Worm (Caenorhabditis elegans) whole organism, young adult: ENCODE measurements around the gene brap-2.

ENCODE experiments used
- B0019.2 ChIP-seq: fragments of 200-800 bp; sonication (Bioruptor generic); conservative IDR thresholded peaks from 2 replicates; pipeline ENCODE4 v1.3.6; 2022; ENCODE audit warnings: missing genetic modification reagents, missing genetic modification characterization, missing compliant biosample characterization
- F23B12.7 ChIP-seq: sonication (generic microtip); optimal IDR thresholded peaks from 2 replicates; lab custom pipeline; 2017; ENCODE audit warnings: missing genetic modification characterization, mild to moderate bottlenecking, missing compliant biosample characterization, antibody characterized with exemption, moderate library complexity; ENCODE audit not compliant: insufficient read depth
- F37B4.10 ChIP-seq: fragments of 200-800 bp; sonication (Bioruptor generic); IDR thresholded peaks from 2 replicates; pipeline ENCODE4 v1.3.6; 2022; ENCODE audit warnings: missing genetic modification characterization, missing compliant biosample characterization
- F57C9.4 ChIP-seq: sonication (generic microtip); optimal IDR thresholded peaks from 2 replicates; lab custom pipeline; 2017; ENCODE audit warnings: mild to moderate bottlenecking, missing genetic modification characterization, missing compliant biosample characterization
- K12H6.12 ChIP-seq: fragments of 200-800 bp; sonication (Bioruptor generic); optimal IDR thresholded peaks from 2 replicates; lab custom pipeline; 2018; ENCODE audit warnings: mild to moderate bottlenecking, missing genetic modification characterization, missing compliant biosample characterization
- T07F8.4 ChIP-seq: sonication (generic microtip); optimal IDR thresholded peaks from 2 replicates; lab custom pipeline; 2016; ENCODE audit warnings: mild to moderate bottlenecking, missing genetic modification characterization, moderate library complexity, missing compliant biosample characterization
- Y53F4B.3 ChIP-seq: fragments of 200-800 bp; sonication (Bioruptor generic); IDR thresholded peaks from 2 replicates; pipeline ENCODE4 v1.3.6; 2022; ENCODE audit warnings: missing genetic modification reagents, missing genetic modification characterization, missing compliant biosample characterization
- Y79H2A.3 ChIP-seq: fragments of 200-800 bp; sonication (Bioruptor generic); conservative IDR thresholded peaks from 2 replicates; pipeline ENCODE4 v1.3.6; 2022; ENCODE audit warnings: missing genetic modification reagents, missing genetic modification characterization, missing compliant biosample characterization
- akir-1 ChIP-seq: fragments of 200-800 bp; sonication (Bioruptor generic); optimal IDR thresholded peaks from 2 replicates; lab custom pipeline; 2018; ENCODE audit warnings: mild to moderate bottlenecking, missing genetic modification characterization, moderate library complexity, missing compliant biosample characterization
- aptf-3 ChIP-seq: fragments of 200-800 bp; sonication (Bioruptor generic); IDR thresholded peaks from 2 replicates; pipeline ENCODE4 v1.3.6; 2022; ENCODE audit warnings: missing genetic modification characterization, missing compliant biosample characterization
- atf-7 ChIP-seq: sonication (generic microtip); optimal IDR thresholded peaks from 2 replicates; lab custom pipeline; 2017; ENCODE audit warnings: mild to moderate bottlenecking, missing genetic modification characterization, missing compliant biosample characterization
- athp-1 ChIP-seq: sonication (generic microtip); optimal IDR thresholded peaks from 2 replicates; lab custom pipeline; 2017; ENCODE audit warnings: mild to moderate bottlenecking, missing genetic modification characterization, missing compliant biosample characterization
- cebp-2 ChIP-seq: fragments of 200-800 bp; sonication (Bioruptor generic); IDR thresholded peaks from 2 replicates; pipeline ENCODE4 v1.3.6; 2022; ENCODE audit warnings: missing genetic modification characterization, missing compliant biosample characterization
- ceh-27 ChIP-seq: fragments of 200-800 bp; sonication (Bioruptor generic); optimal IDR thresholded peaks from 2 replicates; lab custom pipeline; 2018; ENCODE audit warnings: mild to moderate bottlenecking, missing genetic modification characterization, moderate library complexity, missing compliant biosample characterization
- ceh-40 ChIP-seq: fragments of 200-800 bp; sonication (Bioruptor generic); IDR thresholded peaks from 2 replicates; pipeline ENCODE4 v1.3.6; 2022; ENCODE audit warnings: missing genetic modification characterization, missing compliant biosample characterization
- ceh-79 ChIP-seq: sonication (generic microtip); optimal IDR thresholded peaks from 2 replicates; lab custom pipeline; 2017; ENCODE audit warnings: mild to moderate bottlenecking, missing genetic modification characterization, missing compliant biosample characterization
- dox-1 ChIP-seq: fragments of 200-800 bp; sonication (Bioruptor generic); IDR thresholded peaks from 2 replicates; pipeline ENCODE4 v1.3.6; 2022; ENCODE audit warnings: missing genetic modification reagents, missing genetic modification characterization, missing compliant biosample characterization
- egl-44 ChIP-seq: fragments of 200-800 bp; sonication (Bioruptor generic); IDR thresholded peaks from 2 replicates; pipeline ENCODE4 v1.3.6; 2022; ENCODE audit warnings: missing genetic modification reagents, missing genetic modification characterization, missing compliant biosample characterization
- ets-4 ChIP-seq: fragments of 200-800 bp; sonication (Bioruptor generic); optimal IDR thresholded peaks from 2 replicates; lab custom pipeline; 2018; ENCODE audit warnings: mild to moderate bottlenecking, missing genetic modification characterization, missing compliant biosample characterization
- fkh-3 ChIP-seq: sonication (generic microtip); optimal IDR thresholded peaks from 2 replicates; lab custom pipeline; 2016; ENCODE audit warnings: mild to moderate bottlenecking, missing genetic modification characterization, missing compliant biosample characterization
- hmg-1.2 ChIP-seq: fragments of 200-800 bp; sonication (Bioruptor generic); IDR thresholded peaks from 2 replicates; pipeline ENCODE4 v1.3.6; 2022; ENCODE audit warnings: missing genetic modification reagents, missing genetic modification characterization, missing compliant biosample characterization
- let-607 ChIP-seq, 2 experiments: fragments of 200-800 bp in 1 of 2; sonication (Bioruptor generic) in 1 of 2; sonication (generic microtip) in 1 of 2; optimal IDR thresholded peaks; 2 replicates each; lab custom pipeline; 2016 to 2018; ENCODE audit warnings: mild to moderate bottlenecking in 2 of 2, missing compliant biosample characterization in 2 of 2, missing genetic modification characterization in 2 of 2, moderate library complexity in 2 of 2, missing genotype in 1 of 2
- lin-26 ChIP-seq: fragments of 200-800 bp; sonication (Bioruptor generic); IDR thresholded peaks from 2 replicates; pipeline ENCODE4 v1.3.6; 2022; ENCODE audit warnings: missing genetic modification reagents, missing genetic modification characterization, missing compliant biosample characterization
- lin-54 ChIP-seq: fragments of 200-800 bp; sonication (Bioruptor generic); optimal IDR thresholded peaks from 2 replicates; lab custom pipeline; 2018; ENCODE audit warnings: mild to moderate bottlenecking, missing genetic modification characterization, missing compliant biosample characterization
- lir-1 ChIP-seq: fragments of 200-800 bp; sonication (Bioruptor generic); conservative IDR thresholded peaks from 2 replicates; pipeline ENCODE4 v1.3.6; 2022; ENCODE audit warnings: missing genetic modification reagents, missing genetic modification characterization, missing compliant biosample characterization
- lsy-27 ChIP-seq: sonication (generic microtip); optimal IDR thresholded peaks from 2 replicates; lab custom pipeline; 2017; ENCODE audit warnings: missing genetic modification characterization, mild to moderate bottlenecking, missing compliant biosample characterization, antibody characterized with exemption, missing genotype, borderline replicate concordance; ENCODE audit not compliant: insufficient read depth
- madf-3 ChIP-seq: fragments of 200-800 bp; sonication (Bioruptor generic); IDR thresholded peaks from 2 replicates; pipeline ENCODE4 v1.3.6; 2022; ENCODE audit warnings: missing genetic modification reagents, missing genetic modification characterization, missing compliant biosample characterization
- madf-6 ChIP-seq: fragments of 200-800 bp; sonication (Bioruptor generic); IDR thresholded peaks from 2 replicates; pipeline ENCODE4 v1.3.6; 2022; ENCODE audit warnings: missing genetic modification reagents, missing genetic modification characterization, missing compliant biosample characterization
- madf-8 ChIP-seq: fragments of 200-800 bp; sonication (Bioruptor generic); conservative IDR thresholded peaks from 2 replicates; pipeline ENCODE4 v1.3.6; 2022; ENCODE audit warnings: missing genetic modification reagents, missing genetic modification characterization, missing compliant biosample characterization
- nfya-2 ChIP-seq: fragments of 200-800 bp; sonication (Bioruptor generic); IDR thresholded peaks from 2 replicates; pipeline ENCODE4 v1.3.6; 2022; ENCODE audit warnings: missing genetic modification reagents, missing genetic modification characterization, missing compliant biosample characterization
- nhr-179 ChIP-seq: sonication (generic microtip); optimal IDR thresholded peaks from 2 replicates; lab custom pipeline; 2016; ENCODE audit warnings: mild to moderate bottlenecking, missing genetic modification characterization, missing compliant biosample characterization
- pbrm-1 ChIP-seq: fragments of 200-800 bp; sonication (Bioruptor generic); IDR thresholded peaks from 2 replicates; pipeline ENCODE4 v1.3.6; 2022; ENCODE audit warnings: missing genetic modification reagents, missing genetic modification characterization, missing compliant biosample characterization
- rec-8 ChIP-seq, 2 experiments: sonication (generic microtip); optimal IDR thresholded peaks; 2 replicates each; lab custom pipeline; 2016; ENCODE audit warnings: mild to moderate bottlenecking in 2 of 2, missing genetic modification characterization in 2 of 2, missing genetic modification reagents in 2 of 2, missing genotype in 2 of 2, missing biosample characterization in 1 of 2, missing compliant biosample characterization in 1 of 2, moderate library complexity in 1 of 2
- snpc-1.3 ChIP-seq: sonication (generic microtip); optimal IDR thresholded peaks from 2 replicates; lab custom pipeline; 2017; ENCODE audit warnings: missing genetic modification characterization, mild to moderate bottlenecking, missing compliant biosample characterization, antibody characterized with exemption, moderate library complexity, missing genotype, missing genetic modification reagents; ENCODE audit not compliant: insufficient read depth
- snpc-3.4 ChIP-seq: sonication (generic microtip); optimal IDR thresholded peaks from 2 replicates; lab custom pipeline; 2017; ENCODE audit warnings: missing genetic modification characterization, mild to moderate bottlenecking, missing compliant biosample characterization, antibody characterized with exemption, moderate library complexity, missing genotype, missing genetic modification reagents
- snpc-4 ChIP-seq, 5 experiments: fragments of 150-350 bp in 1 of 5; sonication (generic microtip) in 4 of 5; optimal IDR thresholded peaks; 2 replicates each; lab custom pipeline; 2014 to 2018; ENCODE audit warnings: missing genetic modification characterization in 5 of 5, missing biosample characterization in 3 of 5, antibody characterized with exemption in 2 of 5, mild to moderate bottlenecking in 2 of 5, missing compliant biosample characterization in 2 of 5, missing genotype in 2 of 5, moderate library complexity in 2 of 5, missing genetic modification reagents in 1 of 5
- somi-1 ChIP-seq: fragments of 200-800 bp; sonication (Bioruptor generic); optimal IDR thresholded peaks from 2 replicates; lab custom pipeline; 2018; ENCODE audit warnings: mild to moderate bottlenecking, missing genetic modification characterization, missing compliant biosample characterization
- tbp1 ChIP-seq: fragments of 200-800 bp; sonication (Bioruptor generic); optimal IDR thresholded peaks from 2 replicates; lab custom pipeline; 2018; ENCODE audit warnings: mild to moderate bottlenecking, missing genetic modification characterization, missing compliant biosample characterization
- tlf-1 ChIP-seq: fragments of 200-800 bp; sonication (Bioruptor generic); optimal IDR thresholded peaks from 2 replicates; lab custom pipeline; 2018; ENCODE audit warnings: mild to moderate bottlenecking, missing genetic modification characterization, missing compliant biosample characterization
- xnd-1 ChIP-seq: sonication (generic microtip); optimal IDR thresholded peaks from 2 replicates; lab custom pipeline; 2016; ENCODE audit warnings: missing genotype, missing genetic modification reagents, missing genetic modification characterization, missing compliant biosample characterization
- zfh-2 ChIP-seq: fragments of 200-800 bp; sonication (Bioruptor generic); conservative IDR thresholded peaks from 2 replicates; pipeline ENCODE4 v1.3.6; 2022; ENCODE audit warnings: missing genetic modification reagents, missing genetic modification characterization, missing compliant biosample characterization
- zim-3 ChIP-seq: sonication (generic microtip); optimal IDR thresholded peaks from 2 replicates; lab custom pipeline; 2017; ENCODE audit warnings: mild to moderate bottlenecking, missing genetic modification characterization, moderate library complexity, missing compliant biosample characterization
- ztf-18 ChIP-seq: sonication (generic microtip); optimal IDR thresholded peaks from 2 replicates; lab custom pipeline; 2016; ENCODE audit warnings: missing genotype, mild to moderate bottlenecking, missing genetic modification characterization, missing compliant biosample characterization
- ztf-22 ChIP-seq: fragments of 200-800 bp; sonication (Bioruptor generic); optimal IDR thresholded peaks from 2 replicates; lab custom pipeline; 2018; ENCODE audit warnings: mild to moderate bottlenecking, missing genetic modification characterization, moderate library complexity, missing compliant biosample characterization
- ztf-6 ChIP-seq: fragments of 200-800 bp; sonication (Bioruptor generic); IDR thresholded peaks from 2 replicates; pipeline ENCODE4 v1.3.6; 2022; ENCODE audit warnings: missing genetic modification reagents, missing genetic modification characterization, missing compliant biosample characterization

Gene brap-2

ce11 chrII:5377467-5378238 is 15.3 kb downstream of the brap-2 start, which contains the start of gene prdx-2 (continued):
- TF ChIP-seq pbrm-1 (GFP tag; lab: Robert Waterston, UW) (peak; percentile 68; the same call in 1 of the 2 replicates), snpc-1.3 (no peak), madf-6 (GFP tag; lab: Robert Waterston, UW) (peak; percentile 96), F57C9.4 (tag; lab: Kevin White, UChicago) (no peak), T07F8.4 (no peak), K12H6.12 (tag; lab: Kevin White, UChicago) (no peak), aptf-3 (no peak), F37B4.10 (GFP tag; lab: Robert Waterston, UW) (no peak), ztf-18 (peak; percentile 22), athp-1 (tag; lab: Kevin White, UChicago) (peak; percentile 44), madf-8 (GFP tag; lab: Robert Waterston, UW) (peak; percentile 89), tlf-1 (peak; percentile 81), dox-1 (peak; percentile 82), nfya-2 (GFP tag; lab: Robert Waterston, UW) (no peak), madf-3 (GFP tag; lab: Robert Waterston, UW) (peak; percentile 86; the same call in 1 of the 2 replicates), rec-8 (tag; optimal IDR thresholded peaks at IDR 0.05; lab: Kevin White, UChicago) (no peak), zim-3 (tag; lab: Kevin White, UChicago) (no peak), ceh-40 (GFP tag; lab: Robert Waterston, UW) (no peak), ceh-79 (tag; lab: Kevin White, UChicago) (no peak), lir-1 (GFP tag; lab: Robert Waterston, UW) (no peak; the same call in 1 of the 2 replicates), hmg-1.2 (peak; percentile 14; the same call in 1 of the 2 replicates), snpc-4 (GFP tag; optimal IDR thresholded peaks at IDR 0.05; lab: Kevin White, UChicago) (no peak), snpc-4 (tag; optimal IDR thresholded peaks at IDR 0.05; lab: Kevin White, UChicago) (no peak), let-607 (tag; optimal IDR thresholded peaks at IDR 0.05; lab: Kevin White, UChicago) (no peak), lin-26 (GFP tag; lab: Robert Waterston, UW) (no peak), nhr-179 (no peak), ztf-22 (GFP tag; lab: Kevin White, UChicago) (no peak), somi-1 (GFP tag; lab: Kevin White, UChicago) (no peak), fkh-3 (tag; lab: Kevin White, UChicago) (no peak), lin-54 (GFP tag; lab: Kevin White, UChicago) (peak; percentile 75), tbp1 (GFP tag; lab: Kevin White, UChicago) (peak; percentile 59), F23B12.7 (no peak), xnd-1 (tag; lab: Kevin White, UChicago) (peak; percentile 84), Y79H2A.3 (no peak), akir-1 (GFP tag; lab: Kevin White, UChicago) (no peak), atf-7 (tag; lab: Kevin White, UChicago) (no peak), ztf-6 (no peak), Y53F4B.3 (no peak), cebp-2 (GFP tag; lab: Robert Waterston, UW) (no peak), ceh-27 (no peak), lsy-27 (tag; lab: Kevin White, UChicago) (no peak), egl-44 (GFP tag; lab: Robert Waterston, UW) (no peak), B0019.2 (GFP tag; lab: Robert Waterston, UW) (peak; percentile 73), ets-4 (GFP tag; lab: Kevin White, UChicago) (no peak), zfh-2 (GFP tag; lab: Robert Waterston, UW) (no peak), snpc-3.4 (peak; percentile 35)
